Fruit fly (Drosophila melanogaster) whole organism, wandering third instar larva: ENCODE results near the gene Fst.
A peak's percentile ranks its signal among the peaks of the same experiment; 100 is the strongest.

Experiments
- Abd-B ChIP-seq: fragments of >200 bp; optimal IDR thresholded peaks from 2 replicates; lab custom pipeline; 2017; ENCODE audit warnings: missing biosample characterization, missing genetic modification characterization
- CG32264 ChIP-seq: fragments of 200-800 bp; sonication (Bioruptor generic); optimal IDR thresholded peaks from 2 replicates; lab custom pipeline; 2016; ENCODE audit warnings: missing biosample characterization, missing genetic modification characterization
- CrebA ChIP-seq: fragments of 200-800 bp; sonication (Bioruptor generic); optimal IDR thresholded peaks from 2 replicates; lab custom pipeline; 2016; ENCODE audit warnings: missing biosample characterization, mild to moderate bottlenecking, missing genetic modification characterization, borderline replicate concordance
- Dfd ChIP-seq: fragments of >200 bp; optimal IDR thresholded peaks from 2 replicates; lab custom pipeline; 2017; ENCODE audit warnings: missing biosample characterization, missing genetic modification characterization
- Dif ChIP-seq: fragments of 200-275, 200-300 bp; sonication (Bioruptor generic); optimal IDR thresholded peaks from 2 replicates; lab custom pipeline; 2018; ENCODE audit warnings: missing biosample characterization, missing genetic modification characterization; ENCODE audit not compliant: partially characterized antibody
- GATAd ChIP-seq: sonication (Bioruptor generic); optimal IDR thresholded peaks from 2 replicates; lab custom pipeline; 2016; ENCODE audit warnings: missing biosample characterization, missing genetic modification characterization
- HLH106 ChIP-seq: fragments of 200-800 bp; optimal IDR thresholded peaks from 3 replicates; lab custom pipeline; 2019; ENCODE audit warnings: missing biosample characterization, mild to moderate bottlenecking, missing genetic modification characterization, moderate library complexity
- Hr83 ChIP-seq: fragments of 200-300 bp; sonication (Bioruptor generic); optimal IDR thresholded peaks from 2 replicates; lab custom pipeline; 2016; ENCODE audit warnings: missing biosample characterization, mild to moderate bottlenecking, missing genetic modification characterization, moderate library complexity; ENCODE audit not compliant: poor library complexity, severe bottlenecking
- Jra ChIP-seq: sonication (Bioruptor generic); optimal IDR thresholded peaks from 2 replicates; lab custom pipeline; 2016; ENCODE audit warnings: missing biosample characterization, missing genetic modification characterization
- Myc ChIP-seq: fragments of >200 bp; optimal IDR thresholded peaks from 2 replicates; lab custom pipeline; 2017
- N ChIP-seq: fragments of >200 bp; optimal IDR thresholded peaks from 2 replicates; lab custom pipeline; 2018; ENCODE audit warnings: missing biosample characterization, missing external identifiers, missing genetic modification characterization
- OdsH ChIP-seq: fragments of 200-800 bp; sonication (Bioruptor generic); optimal IDR thresholded peaks from 2 replicates; lab custom pipeline; 2016; ENCODE audit warnings: missing biosample characterization, mild to moderate bottlenecking, missing genetic modification characterization
- Rel ChIP-seq, 2 experiments: fragments of 200-800 bp; sonication (Bioruptor generic) in 1 of 2; optimal IDR thresholded peaks; 2 replicates in 1 of 2; 3 replicates in 1 of 2; lab custom pipeline; 2016 to 2019; ENCODE audit warnings: mild to moderate bottlenecking in 2 of 2, missing biosample characterization in 2 of 2, missing genetic modification characterization in 2 of 2, moderate library complexity in 1 of 2
- Sp1 ChIP-seq: fragments of 200-800 bp; sonication (Bioruptor generic); optimal IDR thresholded peaks from 3 replicates; lab custom pipeline; 2019; ENCODE audit warnings: missing biosample characterization, mild to moderate bottlenecking, missing genetic modification characterization, moderate library complexity
- Vsx2 ChIP-seq: fragments of 200-300, 225-300 bp; sonication (Bioruptor generic); optimal IDR thresholded peaks from 2 replicates; lab custom pipeline; 2018; ENCODE audit warnings: missing biosample characterization, missing genetic modification characterization; ENCODE audit not compliant: partially characterized antibody
- br ChIP-seq: fragments of 200-800 bp; sonication (Bioruptor generic); optimal IDR thresholded peaks from 2 replicates; lab custom pipeline; 2016; ENCODE audit warnings: missing biosample characterization, missing genetic modification characterization
- dl ChIP-seq, 2 experiments: fragments of 175-275, 200-275 bp in 1 of 2; fragments of 200-275 bp in 1 of 2; sonication (Bioruptor generic); optimal IDR thresholded peaks; lab custom pipeline; 2018; ENCODE audit warnings: mild to moderate bottlenecking in 2 of 2, missing biosample characterization in 2 of 2, missing genetic modification characterization in 2 of 2, moderate library complexity in 2 of 2; ENCODE audit not compliant: partially characterized antibody in 2 of 2, insufficient read depth in 1 of 2
- dsf ChIP-seq: sonication (Bioruptor generic); optimal IDR thresholded peaks from 2 replicates; lab custom pipeline; 2016; ENCODE audit warnings: missing biosample characterization, missing genetic modification characterization, borderline replicate concordance
- ey ChIP-seq: fragments of 200-800 bp; sonication (Bioruptor generic); optimal IDR thresholded peaks from 2 replicates; lab custom pipeline; 2016; ENCODE audit warnings: missing biosample characterization, missing genetic modification characterization
- foxo ChIP-seq, 2 experiments: fragments of 200-800 bp; sonication (Bioruptor generic); optimal IDR thresholded peaks; 2 replicates in 1 of 2; 3 replicates in 1 of 2; lab custom pipeline; 2016 to 2017; ENCODE audit warnings: missing biosample characterization in 2 of 2, missing genetic modification characterization in 2 of 2
- fru ChIP-seq: fragments of 200-800 bp; sonication (Bioruptor generic); optimal IDR thresholded peaks from 3 replicates; lab custom pipeline; 2016; ENCODE audit warnings: missing biosample characterization, mild to moderate bottlenecking, missing genetic modification characterization
- h ChIP-seq: fragments of 200-800 bp; sonication (Bioruptor generic); optimal IDR thresholded peaks from 3 replicates; lab custom pipeline; 2016; ENCODE audit warnings: missing biosample characterization, mild to moderate bottlenecking, missing genetic modification characterization
- jim ChIP-seq: fragments of 175-275, 200-325 bp; sonication (Bioruptor generic); optimal IDR thresholded peaks from 2 replicates; lab custom pipeline; 2016; ENCODE audit warnings: missing biosample characterization, mild to moderate bottlenecking, missing genetic modification characterization
- lola ChIP-seq: fragments of >200 bp; optimal IDR thresholded peaks from 2 replicates; lab custom pipeline; 2017; ENCODE audit warnings: missing biosample characterization, missing genetic modification characterization
- pan ChIP-seq: fragments of >200 bp; optimal IDR thresholded peaks from 2 replicates; lab custom pipeline; 2017
- psq ChIP-seq: fragments of 200-800 bp; sonication (Bioruptor generic); optimal IDR thresholded peaks from 3 replicates; lab custom pipeline; 2017; ENCODE audit warnings: missing biosample characterization, mild to moderate bottlenecking, missing genetic modification characterization, moderate library complexity
- rgr ChIP-seq: fragments of 200-800 bp; sonication (Bioruptor generic); optimal IDR thresholded peaks from 3 replicates; lab custom pipeline; 2016; ENCODE audit warnings: missing biosample characterization, mild to moderate bottlenecking, missing genetic modification characterization
- sage ChIP-seq: fragments of 200-800 bp; sonication (Bioruptor generic); optimal IDR thresholded peaks from 2 replicates; lab custom pipeline; 2016; ENCODE audit warnings: missing biosample characterization, mild to moderate bottlenecking, missing genetic modification characterization
- sv ChIP-seq: fragments of 200-800 bp; sonication (Bioruptor generic); optimal IDR thresholded peaks from 3 replicates; lab custom pipeline; 2016; ENCODE audit warnings: missing biosample characterization, missing genetic modification characterization
- usp ChIP-seq: fragments of >200 bp; optimal IDR thresholded peaks from 2 replicates; lab custom pipeline; 2017; ENCODE audit warnings: missing biosample characterization, missing genetic modification characterization
- woc ChIP-seq: sonication (Bioruptor generic); optimal IDR thresholded peaks from 2 replicates; lab custom pipeline; 2016; ENCODE audit warnings: missing biosample characterization, mild to moderate bottlenecking, missing genetic modification characterization

Fst gene

DNA sequence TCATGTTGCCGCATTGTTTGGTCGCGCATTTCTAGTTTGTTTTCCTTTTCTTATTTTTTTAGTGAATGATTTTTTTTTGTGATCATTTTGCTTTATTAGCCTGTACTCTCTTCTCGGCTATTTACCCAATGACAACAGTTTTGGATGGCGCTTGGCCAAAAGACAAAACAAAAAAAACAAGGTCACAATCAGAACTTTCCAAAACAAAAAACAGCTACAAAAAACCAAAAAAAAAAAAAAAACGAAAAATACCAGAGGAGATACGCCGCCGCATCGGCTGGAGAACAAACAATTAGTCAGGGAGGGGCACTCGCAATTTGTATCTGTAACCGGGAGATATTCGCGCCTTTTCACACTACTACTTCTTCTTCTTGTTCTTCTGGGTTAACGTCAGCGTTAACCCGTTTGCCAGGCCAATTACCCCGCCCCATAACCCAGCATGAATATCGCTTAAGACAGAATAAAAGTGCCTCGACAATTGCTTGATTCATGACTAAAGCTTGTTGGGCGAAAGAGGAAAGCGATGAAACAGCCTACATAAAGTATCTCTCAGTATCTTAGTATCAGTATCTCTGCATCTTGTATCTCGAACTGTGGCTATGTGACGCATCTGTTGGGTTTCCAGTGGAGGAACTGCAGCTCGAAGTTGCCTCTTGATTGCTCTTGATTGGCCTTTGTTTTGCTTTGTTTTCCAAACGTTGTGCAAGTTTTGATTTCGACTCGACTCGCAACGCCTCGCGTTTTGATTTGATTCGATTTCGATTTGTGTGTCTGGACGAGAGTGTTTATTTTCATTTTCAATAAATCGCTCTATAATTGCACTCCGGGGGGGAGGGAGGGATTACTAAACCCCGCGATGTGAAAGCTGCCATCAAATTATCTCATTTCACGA lies 38.8 kb downstream of the Fst start:
- peak; percentile 66 for TF ChIP-seq Vsx2
- no peak for TF ChIP-seq lola
- no peak for TF ChIP-seq rgr (GFP tag; lab: Kevin White, UChicago)
- no peak for TF ChIP-seq Jra (GFP tag; lab: Kevin White, UChicago)
- no peak for TF ChIP-seq psq (GFP tag; lab: Kevin White, UChicago)
- no peak for TF ChIP-seq CrebA (GFP tag; lab: Kevin White, UChicago)
- no peak for TF ChIP-seq Hr83 (GFP tag; lab: Kevin White, UChicago)

DNA sequence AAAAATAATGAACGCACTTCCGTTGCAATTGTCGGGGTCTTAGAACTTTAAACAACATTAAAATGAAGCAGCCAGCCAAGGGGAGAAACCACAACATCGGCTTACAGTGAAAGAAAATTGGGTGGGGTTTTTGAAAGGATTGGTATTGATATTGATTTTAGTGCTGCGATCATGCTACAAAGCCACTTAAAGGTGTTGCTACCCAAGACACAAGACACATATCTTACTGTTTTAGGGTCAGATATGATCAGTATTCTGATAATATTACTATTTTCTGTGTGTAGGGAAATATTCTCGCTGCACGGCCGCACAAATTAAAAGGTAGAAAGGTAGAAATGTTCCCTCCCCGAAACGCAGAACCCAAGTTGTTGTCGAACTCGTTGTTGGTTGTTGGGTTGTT lies 40.9 kb downstream of the Fst start:
- TF ChIP-seq br (GFP tag; lab: Kevin White, UChicago) (peak; percentile 21), fru (GFP tag; lab: Kevin White, UChicago) (peak; percentile 40), HLH106 (tag; lab: Kevin White, UChicago) (peak; percentile 6), sv (GFP tag; lab: Kevin White, UChicago) (no peak), Sp1 (GFP tag; lab: Kevin White, UChicago) (no peak), h (peak; percentile 33), ey (GFP tag; lab: Kevin White, UChicago) (peak; percentile 23), sage (GFP tag; lab: Kevin White, UChicago) (no peak), rgr (GFP tag; lab: Kevin White, UChicago) (peak; percentile 9), foxo (GFP tag; optimal IDR thresholded peaks at IDR 0.05; lab: Kevin White, UChicago) (peak in 1 of 2 experiments; percentile 37)

DNA sequence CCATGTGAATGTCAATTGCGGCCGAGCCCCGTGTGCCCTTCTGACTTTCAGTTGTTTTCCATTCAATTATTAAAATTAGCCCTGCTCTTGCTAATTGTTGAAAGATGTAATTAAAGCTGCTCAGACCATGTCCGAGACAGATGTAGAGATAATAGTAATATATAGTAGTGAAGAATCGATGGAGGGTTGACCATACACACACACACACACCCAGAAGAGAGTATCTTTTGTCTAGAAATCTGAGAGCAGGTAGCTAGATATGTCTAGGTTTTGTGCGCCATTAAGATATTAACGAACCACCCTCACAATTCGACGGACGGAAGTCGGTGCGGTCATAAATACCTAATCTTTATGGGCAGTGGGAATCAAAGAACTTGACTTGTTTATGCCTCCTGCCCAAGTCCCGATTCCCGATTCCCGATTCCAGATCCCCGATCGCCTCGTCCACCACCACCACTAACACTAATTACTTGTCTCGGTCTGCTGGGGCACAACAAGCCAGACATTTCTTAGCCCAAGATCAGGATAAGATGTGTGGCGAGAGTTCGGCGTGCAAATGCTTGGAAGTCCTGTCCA lies 41.4 kb downstream of the Fst start:
- TF ChIP-seq Dif (GFP tag; lab: Kevin White, UChicago): no peak

DNA sequence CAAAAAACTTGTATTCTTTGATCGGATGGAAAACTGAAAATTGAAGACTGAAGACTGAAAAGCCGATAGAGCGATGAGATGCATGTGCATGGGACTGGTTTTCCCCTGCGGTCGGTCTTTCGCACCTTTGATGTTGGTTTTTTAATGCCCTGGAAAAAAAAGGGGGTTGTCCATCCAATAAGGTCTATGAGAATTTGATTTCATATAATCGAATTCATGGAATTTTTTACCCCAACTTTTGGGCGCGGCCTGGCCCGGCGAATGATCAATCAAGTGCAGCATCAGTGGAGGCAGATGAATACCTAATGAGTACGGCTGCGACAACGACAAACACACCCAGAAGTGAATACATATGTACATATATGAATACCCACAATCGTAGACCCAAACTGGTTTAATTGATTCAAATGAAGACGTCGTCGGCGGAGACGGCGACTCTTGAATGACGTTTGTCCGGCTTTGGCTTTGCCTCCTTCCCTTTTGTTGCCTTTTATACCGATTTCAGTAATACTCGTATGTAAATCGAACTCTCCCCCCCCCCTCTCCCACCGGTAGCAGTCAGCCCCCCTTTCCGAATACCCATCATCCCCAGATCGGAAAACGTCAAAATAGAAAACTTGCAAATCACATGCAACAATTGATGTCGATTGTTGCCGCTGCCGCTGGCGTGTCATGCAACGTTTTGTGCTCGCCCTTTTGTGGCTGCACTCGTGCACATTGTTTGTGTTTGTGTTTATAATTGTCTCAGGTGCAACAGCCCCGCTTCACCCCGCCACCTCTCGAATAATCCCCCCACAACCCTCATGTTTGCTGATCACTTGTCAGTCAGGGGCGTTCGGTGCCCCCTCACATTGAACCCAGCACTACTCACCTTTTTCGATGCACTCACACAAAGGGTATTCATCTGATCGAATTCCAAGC lies 42.7 kb downstream of the Fst start:
- no peak for TF ChIP-seq Sp1 (GFP tag; lab: Kevin White, UChicago)
- TF ChIP-seq jim (GFP tag; lab: Kevin White, UChicago): no peak
- TF ChIP-seq pan: no peak
- no peak for TF ChIP-seq GATAd
- no peak for TF ChIP-seq usp (GFP tag; lab: Kevin White, UChicago)
- TF ChIP-seq N (GFP tag; lab: Kevin White, UChicago): no peak
- no peak for TF ChIP-seq OdsH (GFP tag; lab: Kevin White, UChicago)
- TF ChIP-seq sage (GFP tag; lab: Kevin White, UChicago): no peak
- no peak for TF ChIP-seq fru (GFP tag; lab: Kevin White, UChicago)
- no peak for TF ChIP-seq CG32264 (GFP tag; lab: Kevin White, UChicago)
- no peak for TF ChIP-seq dsf (GFP tag; lab: Kevin White, UChicago)
- no peak for TF ChIP-seq Dfd (GFP tag; lab: Kevin White, UChicago)
- no peak for TF ChIP-seq dl (GFP tag; optimal IDR thresholded peaks at IDR 0.05; lab: Kevin White, UChicago; ENCODE audit: insufficient read depth in 1 of 2, partially characterized antibody in 2 of 2)
- no peak for TF ChIP-seq Rel (GFP tag; optimal IDR thresholded peaks at IDR 0.05; lab: Kevin White, UChicago)
- TF ChIP-seq Rel (tag; optimal IDR thresholded peaks at IDR 0.05; lab: Kevin White, UChicago): no peak
- TF ChIP-seq sv (GFP tag; lab: Kevin White, UChicago): no peak
- no peak for TF ChIP-seq Myc
- no peak for TF ChIP-seq ey (GFP tag; lab: Kevin White, UChicago)
- no peak for TF ChIP-seq woc (GFP tag; lab: Kevin White, UChicago)
- TF ChIP-seq Abd-B (GFP tag; lab: Kevin White, UChicago): no peak
